Worm (Caenorhabditis elegans): ENCODE data around the gene ess-2.

DNA sequence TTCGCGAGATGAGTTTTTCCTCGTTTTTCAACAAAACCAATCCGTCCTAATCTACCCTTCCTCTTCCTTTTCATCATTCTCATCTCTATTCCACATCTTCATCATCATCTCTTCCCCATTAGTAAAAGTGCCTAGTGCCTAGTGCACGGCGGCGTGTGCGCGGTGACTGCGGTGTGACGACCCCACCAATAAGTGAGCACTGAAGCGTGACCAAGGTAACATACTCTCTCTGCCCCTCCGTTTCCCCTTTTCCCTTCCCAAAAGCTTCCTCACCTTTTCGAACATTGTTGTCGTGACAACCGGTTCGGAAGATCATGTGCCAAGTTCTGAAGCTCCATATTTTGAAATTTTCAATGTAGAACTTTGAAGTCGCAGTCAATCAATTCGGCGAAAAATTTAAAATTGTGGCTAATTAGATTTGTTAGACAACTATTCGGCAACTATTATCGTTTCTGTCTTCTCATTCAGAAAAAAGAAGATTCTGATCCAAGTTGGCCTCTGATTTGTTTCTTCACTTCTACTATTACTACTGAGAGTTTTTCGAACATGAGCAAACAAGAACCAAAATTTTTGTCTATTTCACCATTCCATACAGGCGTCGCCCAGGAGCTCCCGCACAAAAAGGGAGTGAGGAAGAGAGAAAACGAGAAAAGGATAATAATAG, 22.3 kb upstream of the ess-2 start:
- no peak for TF ChIP-seq tra-4 (tag; optimal IDR thresholded peaks at IDR 0.05)
- no peak for TF ChIP-seq ama-1 (optimal IDR thresholded peaks at IDR 0.05)
- no peak for TF ChIP-seq flt-1 (GFP tag; IDR thresholded peaks at IDR 0.05)
- TF ChIP-seq hmg-4 (GFP tag; optimal IDR thresholded peaks at IDR 0.05) = no peak

Data from whole organism, early embryonic.